Comparison of ENCODE assay signal across 1 fruit fly cellular context in genomic region chrX:9156388-9156823, dm6.
TF ChIP-seq lines count a peak whose summit lies in the region.

Gene His3.3B (minus strand): TSS chrX:9156669.

TF ChIP-seq in whole organism, embryonic, 481 proteins besides CTCF, POLR2A, EP300 and RAD21 (continued from another document):
- TF ChIP-seq CG8290 (GFP tag; optimal IDR thresholded peaks at IDR 0.05; lab: Kevin White, UChicago) (no peak), CG8290 (tag; optimal IDR thresholded peaks at IDR 0.05; lab: Kevin White, UChicago) (peak in 1 of 2 experiments; percentile 48), hkb (optimal IDR thresholded peaks at IDR 0.05; lab: Kevin White, UChicago) (no peak), hkb (GFP tag; IDR thresholded peaks at IDR 0.05; lab: Robert Waterston, UW) (no peak; the same call in 1 of the 2 replicates), CG15601 (tag; optimal IDR thresholded peaks at IDR 0.05; lab: Kevin White, UChicago) (peak; percentile 2), CG34224 (GFP tag; IDR thresholded peaks at IDR 0.05; lab: Robert Waterston, UW; ENCODE audit: partially characterized antibody) (0 out of 3 replicates have a peak, but pooled peaks have one; percentile 10), CG2199 (GFP tag; IDR thresholded peaks at IDR 0.05; lab: Robert Waterston, UW) (no peak), maf-S (GFP tag; optimal IDR thresholded peaks at IDR 0.05; lab: Kevin White, UChicago) (no peak), fd64A (GFP tag; optimal IDR thresholded peaks at IDR 0.05; lab: Kevin White, UChicago) (no peak), NC2β (GFP tag; optimal IDR thresholded peaks at IDR 0.05; lab: Kevin White, UChicago) (no peak), CG9215 (GFP tag; IDR thresholded peaks at IDR 0.05; lab: Robert Waterston, UW) (no peak), crp (GFP tag; optimal IDR thresholded peaks at IDR 0.05; lab: Kevin White, UChicago) (no peak), Gsc (GFP tag; IDR thresholded peaks at IDR 0.05; lab: Robert Waterston, UW) (no peak)
